Worm (Caenorhabditis elegans) whole organism, L1 larva: ENCODE data around the gene srh-268.

Source experiments
- C04F5.9 ChIP-seq: sonication (generic microtip); optimal IDR thresholded peaks from 2 replicates; lab custom pipeline; 2016; ENCODE audit warnings: missing genetic modification characterization, missing compliant biosample characterization
- C16A3.4 ChIP-seq: fragments of 150-350 bp; optimal IDR thresholded peaks from 2 replicates; lab custom pipeline; 2014; ENCODE audit warnings: missing biosample characterization, missing genetic modification characterization
- C34B4.2 ChIP-seq: sonication (generic microtip); optimal IDR thresholded peaks from 2 replicates; lab custom pipeline; 2017; ENCODE audit warnings: mild to moderate bottlenecking, missing genetic modification characterization, missing compliant biosample characterization
- Y116A8C.19 ChIP-seq: sonication (generic microtip); optimal IDR thresholded peaks from 2 replicates; lab custom pipeline; 2016; ENCODE audit warnings: missing compliant biosample characterization, missing genetic modification characterization, borderline replicate concordance
- aha-1 ChIP-seq: fragments of 150-350 bp; optimal IDR thresholded peaks from 2 replicates; lab custom pipeline; 2014; ENCODE audit warnings: missing biosample characterization, missing genetic modification characterization
- aly-2 ChIP-seq: fragments of 150-350 bp; optimal IDR thresholded peaks from 2 replicates; lab custom pipeline; 2014; ENCODE audit warnings: missing biosample characterization, missing genetic modification characterization
- blmp-1 ChIP-seq: fragments of 150-350 bp; optimal IDR thresholded peaks from 2 replicates; lab custom pipeline; 2014; ENCODE audit warnings: missing biosample characterization, missing genetic modification characterization
- ceh-82 ChIP-seq, 3 experiments: fragments of 150-350 bp in 1 of 3; sonication (generic microtip) in 2 of 3; optimal IDR thresholded peaks; 2 replicates each; lab custom pipeline; 2014 to 2017; ENCODE audit warnings: missing biosample characterization in 3 of 3, missing genetic modification characterization in 3 of 3
- ceh-90 ChIP-seq: sonication (generic microtip); optimal IDR thresholded peaks from 2 replicates; lab custom pipeline; 2016; ENCODE audit warnings: missing genetic modification characterization, missing compliant biosample characterization
- dpl-1 ChIP-seq, 3 experiments: fragments of 150-350 bp in 2 of 3; sonication (generic microtip) in 1 of 3; optimal IDR thresholded peaks; 2 replicates each; lab custom pipeline; 2014 to 2017; ENCODE audit warnings: missing biosample characterization in 3 of 3, missing genetic modification characterization in 3 of 3, missing genetic modification reagents in 3 of 3
- dsc-1 ChIP-seq: sonication (generic microtip); optimal IDR thresholded peaks from 2 replicates; lab custom pipeline; 2016; ENCODE audit warnings: mild to moderate bottlenecking, missing genetic modification characterization, missing compliant biosample characterization
- egl-13 ChIP-seq: sonication (generic microtip); optimal IDR thresholded peaks from 2 replicates; lab custom pipeline; 2016; ENCODE audit warnings: missing genotype, missing genetic modification reagents, missing genetic modification characterization, missing compliant biosample characterization
- elt-3 ChIP-seq, 6 experiments: fragments of 150-350 bp in 1 of 6; sonication (generic microtip); optimal IDR thresholded peaks; 2 replicates each; lab custom pipeline; 2017 to 2018; ENCODE audit warnings: missing biosample characterization in 6 of 6, missing genetic modification characterization in 6 of 6, inconsistent platforms in 1 of 6
- ets-5 ChIP-seq: fragments of 200-800 bp; sonication (Bioruptor generic); IDR thresholded peaks from 2 replicates; pipeline ENCODE4 v1.3.6; 2022; ENCODE audit warnings: missing genetic modification characterization, missing compliant biosample characterization
- fkh-10 ChIP-seq: sonication (generic microtip); optimal IDR thresholded peaks from 2 replicates; lab custom pipeline; 2017; ENCODE audit warnings: missing biosample characterization, missing genetic modification reagents, missing genetic modification characterization
- fkh-4 ChIP-seq: sonication (generic microtip); optimal IDR thresholded peaks from 2 replicates; lab custom pipeline; 2016; ENCODE audit warnings: missing compliant biosample characterization, missing genetic modification characterization, borderline replicate concordance
- grh-1 ChIP-seq: fragments of 200-800 bp; sonication (Bioruptor generic); IDR thresholded peaks from 2 replicates; pipeline ENCODE4 v1.3.6; 2022; ENCODE audit warnings: missing genetic modification reagents, missing genetic modification characterization, missing compliant biosample characterization
- hlh-17 ChIP-seq: fragments of 200-800 bp; sonication (Bioruptor generic); optimal IDR thresholded peaks from 2 replicates; lab custom pipeline; 2018; ENCODE audit warnings: missing genetic modification characterization, mild to moderate bottlenecking, missing compliant biosample characterization, moderate library complexity, borderline replicate concordance
- hlh-4 ChIP-seq: sonication (generic microtip); optimal IDR thresholded peaks from 2 replicates; lab custom pipeline; 2016; ENCODE audit warnings: mild to moderate bottlenecking, missing genetic modification characterization, missing compliant biosample characterization
- hpl-2 ChIP-seq: fragments of 150-350 bp; optimal IDR thresholded peaks from 2 replicates; lab custom pipeline; 2014; ENCODE audit warnings: missing biosample characterization, missing genetic modification reagents, missing genetic modification characterization
- isw-1 ChIP-seq: fragments of 200-800 bp; sonication (Bioruptor generic); IDR thresholded peaks from 2 replicates; pipeline ENCODE4 v1.3.6; 2022; ENCODE audit warnings: missing genetic modification characterization, missing compliant biosample characterization
- lin-13 ChIP-seq: fragments of 150-350 bp; optimal IDR thresholded peaks from 2 replicates; lab custom pipeline; 2014; ENCODE audit warnings: missing biosample characterization, missing genetic modification reagents, missing genetic modification characterization
- lin-15B ChIP-seq: fragments of 150-350 bp; sonication (generic microtip); optimal IDR thresholded peaks from 3 replicates; lab custom pipeline; 2014; ENCODE audit warnings: missing biosample characterization, missing genetic modification characterization
- lin-35 ChIP-seq, 2 experiments: fragments of 150-350 bp; optimal IDR thresholded peaks; 2 replicates each; lab custom pipeline; 2014; ENCODE audit warnings: missing biosample characterization in 2 of 2, missing genetic modification characterization in 2 of 2, missing genetic modification reagents in 2 of 2
- lin-39 ChIP-seq: fragments of 150-350 bp; optimal IDR thresholded peaks from 2 replicates; lab custom pipeline; 2014; ENCODE audit warnings: missing biosample characterization, missing genetic modification reagents, missing genetic modification characterization
- lir-3 ChIP-seq: sonication (generic microtip); optimal IDR thresholded peaks from 2 replicates; lab custom pipeline; 2016; ENCODE audit warnings: mild to moderate bottlenecking, missing genetic modification characterization, moderate library complexity, missing compliant biosample characterization; ENCODE audit not compliant: poor library complexity
- lsy-2 ChIP-seq, 2 experiments: fragments of 150-350 bp; optimal IDR thresholded peaks; 2 replicates each; lab custom pipeline; 2014; ENCODE audit warnings: missing biosample characterization in 2 of 2, missing genetic modification characterization in 2 of 2
- mab-9 ChIP-seq: fragments of 200-800 bp; sonication (Bioruptor generic); IDR thresholded peaks from 2 replicates; pipeline ENCODE4 v1.3.6; 2022; ENCODE audit warnings: missing genetic modification reagents, missing genetic modification characterization, missing compliant biosample characterization
- mdl-1 ChIP-seq, 2 experiments: fragments of 150-350 bp; optimal IDR thresholded peaks; 2 replicates each; lab custom pipeline; 2014 to 2017; ENCODE audit warnings: missing biosample characterization in 2 of 2, missing genetic modification characterization in 2 of 2, inconsistent platforms in 1 of 2
- mef-2 ChIP-seq: fragments of 150-350 bp; optimal IDR thresholded peaks from 2 replicates; lab custom pipeline; 2014; ENCODE audit warnings: missing biosample characterization, missing genetic modification characterization
- mep-1 ChIP-seq: fragments of 150-350 bp; optimal IDR thresholded peaks from 2 replicates; lab custom pipeline; 2014; ENCODE audit warnings: missing biosample characterization, missing genetic modification characterization
- nhr-11 ChIP-seq: fragments of 150-350 bp; optimal IDR thresholded peaks from 2 replicates; lab custom pipeline; 2014; ENCODE audit warnings: missing biosample characterization, missing genetic modification characterization
- nhr-20 ChIP-seq: sonication (generic microtip); optimal IDR thresholded peaks from 2 replicates; lab custom pipeline; 2016; ENCODE audit warnings: mild to moderate bottlenecking, missing genetic modification characterization, missing compliant biosample characterization
- nhr-237 ChIP-seq: fragments of 150-350 bp; optimal IDR thresholded peaks from 2 replicates; lab custom pipeline; 2014; ENCODE audit warnings: missing biosample characterization, missing genetic modification characterization
- nhr-76 ChIP-seq: sonication (generic microtip); optimal IDR thresholded peaks from 2 replicates; lab custom pipeline; 2017; ENCODE audit warnings: missing biosample characterization, missing genetic modification characterization
- nhr-77 ChIP-seq: fragments of 150-350 bp; optimal IDR thresholded peaks from 2 replicates; lab custom pipeline; 2014; ENCODE audit warnings: missing biosample characterization, missing genetic modification characterization
- nhr-85 ChIP-seq: sonication (generic microtip); peaks from one replicate; lab custom pipeline; 2016; ENCODE audit warnings: missing genetic modification characterization, inconsistent platforms, missing compliant biosample characterization
- pag-3 ChIP-seq: sonication (generic microtip); optimal IDR thresholded peaks from 2 replicates; lab custom pipeline; 2017; ENCODE audit warnings: missing genetic modification characterization, mild to moderate bottlenecking, missing compliant biosample characterization, antibody characterized with exemption, borderline replicate concordance; ENCODE audit not compliant: insufficient read depth
- pqm-1 ChIP-seq: sonication (generic microtip); optimal IDR thresholded peaks from 3 replicates; lab custom pipeline; 2017; ENCODE audit warnings: missing biosample characterization, missing genetic modification characterization
- rnt-1 ChIP-seq: sonication (generic microtip); optimal IDR thresholded peaks from 2 replicates; lab custom pipeline; 2016; ENCODE audit warnings: mild to moderate bottlenecking, missing genetic modification characterization, moderate library complexity, missing compliant biosample characterization
- skn-1 ChIP-seq: fragments of 150-350 bp; optimal IDR thresholded peaks from 2 replicates; lab custom pipeline; 2014; ENCODE audit warnings: missing biosample characterization, missing genetic modification characterization
- snpc-4 ChIP-seq: fragments of 150-350 bp; optimal IDR thresholded peaks from 2 replicates; lab custom pipeline; 2014; ENCODE audit warnings: missing biosample characterization, missing genetic modification characterization
- snu-23 ChIP-seq: sonication (generic microtip); optimal IDR thresholded peaks from 2 replicates; lab custom pipeline; 2016; ENCODE audit warnings: missing genetic modification characterization, missing compliant biosample characterization
- sox-4 ChIP-seq: sonication (generic microtip); optimal IDR thresholded peaks from 2 replicates; lab custom pipeline; 2016; ENCODE audit warnings: missing genetic modification characterization, missing compliant biosample characterization
- sptf-1 ChIP-seq: fragments of 150-350 bp; optimal IDR thresholded peaks from 2 replicates; lab custom pipeline; 2014; ENCODE audit warnings: missing biosample characterization, missing genetic modification characterization
- swsn-7 ChIP-seq: sonication (generic microtip); optimal IDR thresholded peaks from 2 replicates; lab custom pipeline; 2016; ENCODE audit warnings: missing genetic modification characterization, missing compliant biosample characterization
- tbx-2 ChIP-seq: sonication (generic microtip); optimal IDR thresholded peaks from 2 replicates; lab custom pipeline; 2016; ENCODE audit warnings: missing genetic modification characterization, missing compliant biosample characterization
- unc-30 ChIP-seq: sonication (generic microtip); optimal IDR thresholded peaks from 2 replicates; lab custom pipeline; 2017; ENCODE audit warnings: missing biosample characterization, missing genetic modification characterization
- unc-62 ChIP-seq: fragments of 150-350 bp; optimal IDR thresholded peaks from 2 replicates; lab custom pipeline; 2014; ENCODE audit warnings: missing biosample characterization, missing genetic modification reagents, missing genetic modification characterization
- unc-86 ChIP-seq: sonication (generic microtip); optimal IDR thresholded peaks from 2 replicates; lab custom pipeline; 2016; ENCODE audit warnings: missing genetic modification characterization, missing compliant biosample characterization
- unc-98 ChIP-seq: fragments of 200-800 bp; sonication (Bioruptor generic); IDR thresholded peaks from 2 replicates; pipeline ENCODE4 v1.3.6; 2022; ENCODE audit warnings: missing genetic modification characterization, missing compliant biosample characterization
- xbp-1 ChIP-seq: sonication (generic microtip); optimal IDR thresholded peaks from 2 replicates; lab custom pipeline; 2016; ENCODE audit warnings: missing genetic modification characterization, missing compliant biosample characterization
- zag-1 ChIP-seq: fragments of 150-350 bp; optimal IDR thresholded peaks from 2 replicates; lab custom pipeline; 2014; ENCODE audit warnings: missing biosample characterization, missing genetic modification characterization
- ztf-4 ChIP-seq: fragments of 150-350 bp; optimal IDR thresholded peaks from 2 replicates; lab custom pipeline; 2014; ENCODE audit warnings: missing biosample characterization, missing genetic modification characterization

Gene srh-268

ce11 chrV:7580378-7580777 is 41.3 kb downstream of the srh-268 start, which contains the start of gene ets-6 (continued):
- no peak for TF ChIP-seq unc-62 (GFP tag; lab: Kevin White, UChicago)
- peak; percentile 82 for TF ChIP-seq nhr-85 (tag; lab: Kevin White, UChicago)
- peak; percentile 65 for TF ChIP-seq nhr-20 (tag; lab: Kevin White, UChicago)
- TF ChIP-seq mef-2 (tag; lab: Kevin White, UChicago): no peak
- TF ChIP-seq lin-35 (GFP tag; optimal IDR thresholded peaks at IDR 0.05; lab: Kevin White, UChicago): peak; percentile 58 to 79
- TF ChIP-seq ets-5: no peak
- peak; percentile 54 for TF ChIP-seq rnt-1
- TF ChIP-seq nhr-76 (tag; lab: Kevin White, UChicago): no peak
- TF ChIP-seq snpc-4 (tag; lab: Kevin White, UChicago): peak; percentile 21
- TF ChIP-seq egl-13 (tag; lab: Kevin White, UChicago): no peak
- TF ChIP-seq swsn-7 (tag; lab: Kevin White, UChicago): peak; percentile 62
- TF ChIP-seq ceh-82 (tag; optimal IDR thresholded peaks at IDR 0.05; lab: Kevin White, UChicago): peak in 2 of 3 experiments; percentile 26 to 27
- TF ChIP-seq fkh-4 (tag; lab: Kevin White, UChicago): no peak
- TF ChIP-seq skn-1 (tag; lab: Kevin White, UChicago): peak; percentile 25
- TF ChIP-seq nhr-237 (tag; lab: Kevin White, UChicago): no peak
- TF ChIP-seq xbp-1 (tag; lab: Kevin White, UChicago): peak; percentile 55
- peak; percentile 25 for TF ChIP-seq lin-39 (tag; lab: Kevin White, UChicago)
- peak; percentile 39 to 65 (median 58) for TF ChIP-seq dpl-1 (GFP tag; optimal IDR thresholded peaks at IDR 0.05; lab: Kevin White, UChicago)
- no peak for TF ChIP-seq mab-9
- TF ChIP-seq nhr-77 (tag; lab: Kevin White, UChicago): peak; percentile 60
- TF ChIP-seq aly-2: no peak
- TF ChIP-seq C04F5.9 (tag; lab: Kevin White, UChicago): no peak
- TF ChIP-seq tbx-2 (tag; lab: Kevin White, UChicago): peak; percentile 54
- no peak for TF ChIP-seq nhr-11 (tag; lab: Kevin White, UChicago)
- no peak for TF ChIP-seq lin-13
- TF ChIP-seq ceh-90: no peak
- TF ChIP-seq elt-3 (tag; optimal IDR thresholded peaks at IDR 0.05; lab: Kevin White, UChicago): peak in 2 of 6 experiments; percentile 12 to 34
- no peak for TF ChIP-seq aha-1 (tag; lab: Kevin White, UChicago)
- no peak for TF ChIP-seq sox-4
- TF ChIP-seq pag-3: no peak
- TF ChIP-seq zag-1: no peak
- TF ChIP-seq C34B4.2 (tag; lab: Kevin White, UChicago): no peak
- no peak for TF ChIP-seq Y116A8C.19 (tag; lab: Kevin White, UChicago)
- TF ChIP-seq unc-30 (tag; lab: Kevin White, UChicago): no peak
- TF ChIP-seq pqm-1 (tag; lab: Kevin White, UChicago): no peak
- TF ChIP-seq fkh-10 (GFP tag; lab: Kevin White, UChicago): no peak
- no peak for TF ChIP-seq unc-98 (GFP tag; lab: Robert Waterston, UW)
- no peak for TF ChIP-seq ztf-4
- TF ChIP-seq C16A3.4: peak; percentile 27
- no peak for TF ChIP-seq hpl-2 (GFP tag; lab: Kevin White, UChicago)
- no peak for TF ChIP-seq sptf-1 (tag; lab: Kevin White, UChicago)
- TF ChIP-seq, all 84 proteins: peak for 29

DNA sequence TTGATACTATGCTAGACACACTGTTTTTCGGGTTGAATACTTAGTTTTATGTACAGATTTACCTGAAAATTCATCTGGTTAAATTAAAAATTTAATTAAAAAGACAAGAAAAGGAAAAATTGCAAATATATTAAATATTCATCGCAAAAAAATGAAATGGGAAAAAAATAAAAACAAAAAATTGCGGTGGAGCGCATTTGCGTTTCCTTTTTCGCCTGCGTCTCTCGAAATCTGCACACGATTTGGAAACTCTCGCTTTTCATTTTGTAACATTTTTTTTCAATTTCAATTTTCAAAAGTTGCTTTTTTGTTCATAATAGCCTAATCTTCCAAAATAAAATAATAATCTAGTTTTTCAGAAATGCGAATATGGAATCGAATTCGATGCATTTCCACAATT is 48.5 kb downstream of the srh-268 start, which contains the start of the genes F19F10.11 and C50E3.5:
Gene F19F10.11 (minus strand): TSS at position 68 of the 400 bp plus-strand sequence.
Gene C50E3.5 (plus strand): TSS at position 360 of the 400 bp plus-strand sequence.
- TF ChIP-seq lin-15B (tag; lab: Kevin White, UChicago) (peak; percentile 38), blmp-1 (peak; percentile 56), grh-1 (GFP tag; lab: Robert Waterston, UW) (peak; percentile 18; the same call in 1 of the 2 replicates), ceh-82 (tag; optimal IDR thresholded peaks at IDR 0.05; lab: Kevin White, UChicago) (peak; percentile 21 to 60 (median 44)), skn-1 (tag; lab: Kevin White, UChicago) (peak; percentile 48), hlh-4 (tag; lab: Kevin White, UChicago) (no peak), dsc-1 (peak; percentile 62), isw-1 (GFP tag; lab: Robert Waterston, UW) (peak; percentile 26), lin-13 (peak; percentile 53), hlh-17 (GFP tag; lab: Kevin White, UChicago) (no peak), unc-86 (tag; lab: Kevin White, UChicago) (peak; percentile 64), mdl-1 (tag; optimal IDR thresholded peaks at IDR 0.05; lab: Kevin White, UChicago) (peak in 1 of 2 experiments; percentile 32), unc-62 (GFP tag; lab: Kevin White, UChicago) (no peak), unc-98 (GFP tag; lab: Robert Waterston, UW) (no peak), xbp-1 (tag; lab: Kevin White, UChicago) (peak; percentile 67), lir-3 (tag; lab: Kevin White, UChicago) (no peak), unc-30 (tag; lab: Kevin White, UChicago) (no peak), lsy-2 (tag; optimal IDR thresholded peaks at IDR 0.05; lab: Kevin White, UChicago) (peak; percentile 71 to 74), snu-23 (GFP tag; lab: Kevin White, UChicago) (peak; percentile 78), mep-1 (tag; lab: Kevin White, UChicago) (peak; percentile 82)
